Worm (Caenorhabditis elegans) whole organism, L1 larva: ENCODE measurements around the gene C53D6.8.

Experiments used
- C34B4.2 ChIP-seq: sonication (generic microtip); optimal IDR thresholded peaks from 2 replicates; lab custom pipeline; 2017; ENCODE audit warnings: mild to moderate bottlenecking, missing genetic modification characterization, missing compliant biosample characterization
- Y116A8C.19 ChIP-seq: sonication (generic microtip); optimal IDR thresholded peaks from 2 replicates; lab custom pipeline; 2016; ENCODE audit warnings: missing compliant biosample characterization, missing genetic modification characterization, borderline replicate concordance
- alr-1 ChIP-seq: fragments of 200-800 bp; sonication (Bioruptor generic); optimal IDR thresholded peaks from 2 replicates; lab custom pipeline; 2018; ENCODE audit warnings: borderline replicate concordance, mild to moderate bottlenecking, missing genetic modification characterization, missing compliant biosample characterization
- aly-2 ChIP-seq: fragments of 150-350 bp; optimal IDR thresholded peaks from 2 replicates; lab custom pipeline; 2014; ENCODE audit warnings: missing biosample characterization, missing genetic modification characterization
- ama-1 ChIP-seq: fragments of 150-350 bp; optimal IDR thresholded peaks from 2 replicates; lab custom pipeline; 2014
- ceh-88 ChIP-seq: fragments of 200-800 bp; sonication (Bioruptor generic); IDR thresholded peaks from 2 replicates; pipeline ENCODE4 v1.3.6; 2022; ENCODE audit warnings: missing genetic modification characterization, missing compliant biosample characterization
- ceh-90 ChIP-seq: sonication (generic microtip); optimal IDR thresholded peaks from 2 replicates; lab custom pipeline; 2016; ENCODE audit warnings: missing genetic modification characterization, missing compliant biosample characterization
- ces-1 ChIP-seq: fragments of 150-350 bp; optimal IDR thresholded peaks from 2 replicates; lab custom pipeline; 2014; ENCODE audit warnings: missing biosample characterization, missing genetic modification reagents, missing genetic modification characterization
- dpl-1 ChIP-seq, 3 experiments: fragments of 150-350 bp in 2 of 3; sonication (generic microtip) in 1 of 3; optimal IDR thresholded peaks; 2 replicates each; lab custom pipeline; 2014 to 2017; ENCODE audit warnings: missing biosample characterization in 3 of 3, missing genetic modification characterization in 3 of 3, missing genetic modification reagents in 3 of 3
- dsc-1 ChIP-seq: sonication (generic microtip); optimal IDR thresholded peaks from 2 replicates; lab custom pipeline; 2016; ENCODE audit warnings: mild to moderate bottlenecking, missing genetic modification characterization, missing compliant biosample characterization
- efl-1 ChIP-seq, 4 experiments: fragments of 150-350 bp; optimal IDR thresholded peaks in 3 of 4; peaks in 1 of 4; 1 replicate in 1 of 4; 2 replicates in 3 of 4; lab custom pipeline; 2014; ENCODE audit warnings: missing biosample characterization in 2 of 4, missing genetic modification characterization in 2 of 4, missing genetic modification reagents in 2 of 4
- efl-3 ChIP-seq: fragments of 200-800 bp; sonication (Bioruptor generic); optimal IDR thresholded peaks from 2 replicates; lab custom pipeline; 2018; ENCODE audit warnings: mild to moderate bottlenecking, missing genetic modification characterization, missing compliant biosample characterization
- egl-13 ChIP-seq: sonication (generic microtip); optimal IDR thresholded peaks from 2 replicates; lab custom pipeline; 2016; ENCODE audit warnings: missing genotype, missing genetic modification reagents, missing genetic modification characterization, missing compliant biosample characterization
- egl-27 ChIP-seq, 2 experiments: fragments of 150-350 bp in 1 of 2; sonication (generic microtip); optimal IDR thresholded peaks; 3 replicates each; lab custom pipeline; 2017 to 2018; ENCODE audit warnings: missing biosample characterization in 2 of 2, missing genetic modification characterization in 2 of 2, missing genetic modification reagents in 2 of 2
- elt-2 ChIP-seq: sonication (generic microtip); optimal IDR thresholded peaks from 2 replicates; lab custom pipeline; 2016; ENCODE audit warnings: missing genetic modification characterization, mild to moderate bottlenecking, inconsistent platforms, missing compliant biosample characterization, missing genetic modification reagents
- ets-5 ChIP-seq: fragments of 200-800 bp; sonication (Bioruptor generic); IDR thresholded peaks from 2 replicates; pipeline ENCODE4 v1.3.6; 2022; ENCODE audit warnings: missing genetic modification characterization, missing compliant biosample characterization
- fkh-4 ChIP-seq: sonication (generic microtip); optimal IDR thresholded peaks from 2 replicates; lab custom pipeline; 2016; ENCODE audit warnings: missing compliant biosample characterization, missing genetic modification characterization, borderline replicate concordance
- fos-1 ChIP-seq: fragments of 150-350 bp; optimal IDR thresholded peaks from 2 replicates; lab custom pipeline; 2014; ENCODE audit warnings: missing biosample characterization, missing genetic modification characterization
- hlh-17 ChIP-seq: fragments of 200-800 bp; sonication (Bioruptor generic); optimal IDR thresholded peaks from 2 replicates; lab custom pipeline; 2018; ENCODE audit warnings: missing genetic modification characterization, mild to moderate bottlenecking, missing compliant biosample characterization, moderate library complexity, borderline replicate concordance
- hlh-4 ChIP-seq: sonication (generic microtip); optimal IDR thresholded peaks from 2 replicates; lab custom pipeline; 2016; ENCODE audit warnings: mild to moderate bottlenecking, missing genetic modification characterization, missing compliant biosample characterization
- hpl-2 ChIP-seq: fragments of 150-350 bp; optimal IDR thresholded peaks from 2 replicates; lab custom pipeline; 2014; ENCODE audit warnings: missing biosample characterization, missing genetic modification reagents, missing genetic modification characterization
- irx-1 ChIP-seq: sonication (generic microtip); optimal IDR thresholded peaks from 2 replicates; lab custom pipeline; 2016; ENCODE audit warnings: missing genetic modification characterization, missing compliant biosample characterization
- isw-1 ChIP-seq: fragments of 200-800 bp; sonication (Bioruptor generic); IDR thresholded peaks from 2 replicates; pipeline ENCODE4 v1.3.6; 2022; ENCODE audit warnings: missing genetic modification characterization, missing compliant biosample characterization
- jun-1 ChIP-seq: fragments of 150-350 bp; optimal IDR thresholded peaks from 2 replicates; lab custom pipeline; 2014; ENCODE audit warnings: missing biosample characterization, missing genetic modification reagents, missing genetic modification characterization
- lin-14 ChIP-seq: fragments of 200-800 bp; sonication (Bioruptor generic); optimal IDR thresholded peaks from 2 replicates; lab custom pipeline; 2018; ENCODE audit warnings: mild to moderate bottlenecking, missing genetic modification characterization, moderate library complexity, missing compliant biosample characterization
- lsy-2 ChIP-seq, 2 experiments: fragments of 150-350 bp; optimal IDR thresholded peaks; 2 replicates each; lab custom pipeline; 2014; ENCODE audit warnings: missing biosample characterization in 2 of 2, missing genetic modification characterization in 2 of 2
- mef-2 ChIP-seq: fragments of 150-350 bp; optimal IDR thresholded peaks from 2 replicates; lab custom pipeline; 2014; ENCODE audit warnings: missing biosample characterization, missing genetic modification characterization
- mep-1 ChIP-seq: fragments of 150-350 bp; optimal IDR thresholded peaks from 2 replicates; lab custom pipeline; 2014; ENCODE audit warnings: missing biosample characterization, missing genetic modification characterization
- nhr-11 ChIP-seq: fragments of 150-350 bp; optimal IDR thresholded peaks from 2 replicates; lab custom pipeline; 2014; ENCODE audit warnings: missing biosample characterization, missing genetic modification characterization
- nhr-12 ChIP-seq: sonication (generic microtip); optimal IDR thresholded peaks from 2 replicates; lab custom pipeline; 2017; ENCODE audit warnings: missing biosample characterization, missing genetic modification characterization
- nhr-28 ChIP-seq: fragments of 150-350 bp; optimal IDR thresholded peaks from 2 replicates; lab custom pipeline; 2014; ENCODE audit warnings: missing biosample characterization, missing genetic modification characterization
- nhr-71 ChIP-seq: sonication (generic microtip); optimal IDR thresholded peaks from 2 replicates; lab custom pipeline; 2016; ENCODE audit warnings: mild to moderate bottlenecking, missing genetic modification characterization, moderate library complexity, missing compliant biosample characterization
- nhr-76 ChIP-seq: sonication (generic microtip); optimal IDR thresholded peaks from 2 replicates; lab custom pipeline; 2017; ENCODE audit warnings: missing biosample characterization, missing genetic modification characterization
- nhr-77 ChIP-seq: fragments of 150-350 bp; optimal IDR thresholded peaks from 2 replicates; lab custom pipeline; 2014; ENCODE audit warnings: missing biosample characterization, missing genetic modification characterization
- nhr-85 ChIP-seq: sonication (generic microtip); peaks from one replicate; lab custom pipeline; 2016; ENCODE audit warnings: missing genetic modification characterization, inconsistent platforms, missing compliant biosample characterization
- pqm-1 ChIP-seq: sonication (generic microtip); optimal IDR thresholded peaks from 3 replicates; lab custom pipeline; 2017; ENCODE audit warnings: missing biosample characterization, missing genetic modification characterization
- skn-1 ChIP-seq: fragments of 150-350 bp; optimal IDR thresholded peaks from 2 replicates; lab custom pipeline; 2014; ENCODE audit warnings: missing biosample characterization, missing genetic modification characterization
- snu-23 ChIP-seq: sonication (generic microtip); optimal IDR thresholded peaks from 2 replicates; lab custom pipeline; 2016; ENCODE audit warnings: missing genetic modification characterization, missing compliant biosample characterization
- sptf-1 ChIP-seq: fragments of 150-350 bp; optimal IDR thresholded peaks from 2 replicates; lab custom pipeline; 2014; ENCODE audit warnings: missing biosample characterization, missing genetic modification characterization
- sup-37 ChIP-seq: fragments of 200-800 bp; sonication (Bioruptor generic); optimal IDR thresholded peaks from 2 replicates; lab custom pipeline; 2018; ENCODE audit warnings: mild to moderate bottlenecking, missing genetic modification characterization, missing compliant biosample characterization
- tbx-2 ChIP-seq: sonication (generic microtip); optimal IDR thresholded peaks from 2 replicates; lab custom pipeline; 2016; ENCODE audit warnings: missing genetic modification characterization, missing compliant biosample characterization
- unc-30 ChIP-seq: sonication (generic microtip); optimal IDR thresholded peaks from 2 replicates; lab custom pipeline; 2017; ENCODE audit warnings: missing biosample characterization, missing genetic modification characterization
- vab-15 ChIP-seq: sonication (generic microtip); optimal IDR thresholded peaks from 2 replicates; lab custom pipeline; 2017; ENCODE audit warnings: missing genotype, mild to moderate bottlenecking, missing genetic modification characterization, missing compliant biosample characterization
- xbp-1 ChIP-seq: sonication (generic microtip); optimal IDR thresholded peaks from 2 replicates; lab custom pipeline; 2016; ENCODE audit warnings: missing genetic modification characterization, missing compliant biosample characterization

The C53D6.8 gene

DNA sequence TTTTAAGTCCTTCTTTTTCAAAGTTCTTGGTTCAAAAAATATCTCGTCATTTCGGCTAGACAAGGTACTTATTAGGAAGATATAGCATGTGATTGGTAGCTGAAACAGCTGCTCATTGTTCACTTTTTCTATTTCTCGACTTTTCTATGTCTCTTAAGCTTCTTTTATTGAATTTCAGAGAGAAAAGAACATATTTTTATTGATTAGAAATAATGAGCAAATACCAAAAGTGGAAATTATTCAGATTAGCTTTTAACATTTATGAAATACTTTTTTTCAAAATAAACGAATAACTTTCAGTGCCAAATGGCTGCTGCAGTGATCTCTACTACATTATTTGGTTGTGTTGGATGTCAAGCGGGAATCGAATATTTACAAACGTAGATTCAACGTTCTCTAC lies 18.0 kb downstream of the C53D6.8 start, which contains the start of gene nstp-1:
Gene nstp-1, plus strand, starts transcription at position 301 of the 400 bp plus-strand sequence.
- no peak for TF ChIP-seq mef-2 (tag; lab: Kevin White, UChicago)
- no peak for TF ChIP-seq hlh-17 (GFP tag; lab: Kevin White, UChicago)
- no peak for TF ChIP-seq dsc-1 (tag; lab: Kevin White, UChicago)
- no peak for TF ChIP-seq vab-15
- TF ChIP-seq isw-1 (GFP tag; lab: Robert Waterston, UW), result no peak
- TF ChIP-seq egl-27 (tag; optimal IDR thresholded peaks at IDR 0.05; lab: Kevin White, UChicago), result no peak
- TF ChIP-seq hpl-2 (GFP tag; lab: Kevin White, UChicago), result no peak
- TF ChIP-seq sptf-1 (tag; lab: Kevin White, UChicago), result no peak
- TF ChIP-seq sup-37 (GFP tag; lab: Kevin White, UChicago), result no peak
- no peak for TF ChIP-seq lin-14 (GFP tag; lab: Kevin White, UChicago)
- TF ChIP-seq xbp-1 (tag; lab: Kevin White, UChicago), result no peak
- TF ChIP-seq nhr-77 (tag; lab: Kevin White, UChicago), result no peak
- TF ChIP-seq nhr-71 (tag; lab: Kevin White, UChicago), result no peak
- no peak for TF ChIP-seq jun-1 (tag; lab: Kevin White, UChicago)
- no peak for TF ChIP-seq elt-2 (tag; lab: Kevin White, UChicago)
- no peak for TF ChIP-seq Y116A8C.19
- no peak for TF ChIP-seq tbx-2
- TF ChIP-seq irx-1 (tag; lab: Kevin White, UChicago), result no peak
- TF ChIP-seq efl-3 (GFP tag; lab: Kevin White, UChicago), result no peak
- TF ChIP-seq hlh-4, result no peak

DNA sequence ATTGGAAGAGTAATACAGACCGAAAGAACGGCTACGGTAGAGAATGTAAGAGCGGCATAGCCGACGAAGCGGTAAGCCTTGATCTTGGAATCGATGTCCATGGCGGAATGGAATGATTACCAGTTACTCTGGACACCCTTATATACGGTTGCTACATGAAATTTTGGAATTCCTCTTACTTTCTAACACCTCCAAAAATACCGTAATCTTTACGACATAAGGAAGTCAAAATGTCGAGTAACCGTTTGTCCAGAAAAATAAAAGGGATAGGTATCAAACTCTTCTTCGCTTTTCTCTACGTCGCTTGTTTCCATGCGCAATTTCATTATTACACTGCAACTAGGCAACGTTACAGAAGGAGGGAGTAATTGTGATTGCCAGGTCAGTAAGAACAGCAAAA lies 22.8 kb downstream of the C53D6.8 start, which contains the start of gene col-119:
Gene col-119, minus strand, starts transcription at position 101 of the 400 bp plus-strand sequence.
- TF ChIP-seq nhr-76 (tag; lab: Kevin White, UChicago), result no peak
- TF ChIP-seq nhr-11 (tag; lab: Kevin White, UChicago), result no peak
- TF ChIP-seq alr-1, result no peak
- no peak for TF ChIP-seq aly-2 (tag; lab: Kevin White, UChicago)
- no peak for TF ChIP-seq nhr-77 (tag; lab: Kevin White, UChicago)
- TF ChIP-seq fkh-4 (tag; lab: Kevin White, UChicago), result no peak
- TF ChIP-seq efl-1 (optimal IDR thresholded peaks at IDR 0.05; lab: Kevin White, UChicago), result no peak
- TF ChIP-seq efl-1 (GFP tag; optimal IDR thresholded peaks at IDR 0.05 in 1 of 2; lab: Kevin White, UChicago), result no peak
- TF ChIP-seq nhr-85 (tag; lab: Kevin White, UChicago), result no peak
- TF ChIP-seq isw-1 (GFP tag; lab: Robert Waterston, UW), result no peak
- no peak for TF ChIP-seq mef-2 (tag; lab: Kevin White, UChicago)
- no peak for TF ChIP-seq unc-30 (tag; lab: Kevin White, UChicago)
- no peak for TF ChIP-seq dpl-1 (GFP tag; optimal IDR thresholded peaks at IDR 0.05; lab: Kevin White, UChicago)
- TF ChIP-seq nhr-12 (tag; lab: Kevin White, UChicago), result no peak
- no peak for TF ChIP-seq ces-1 (GFP tag; lab: Kevin White, UChicago)

DNA sequence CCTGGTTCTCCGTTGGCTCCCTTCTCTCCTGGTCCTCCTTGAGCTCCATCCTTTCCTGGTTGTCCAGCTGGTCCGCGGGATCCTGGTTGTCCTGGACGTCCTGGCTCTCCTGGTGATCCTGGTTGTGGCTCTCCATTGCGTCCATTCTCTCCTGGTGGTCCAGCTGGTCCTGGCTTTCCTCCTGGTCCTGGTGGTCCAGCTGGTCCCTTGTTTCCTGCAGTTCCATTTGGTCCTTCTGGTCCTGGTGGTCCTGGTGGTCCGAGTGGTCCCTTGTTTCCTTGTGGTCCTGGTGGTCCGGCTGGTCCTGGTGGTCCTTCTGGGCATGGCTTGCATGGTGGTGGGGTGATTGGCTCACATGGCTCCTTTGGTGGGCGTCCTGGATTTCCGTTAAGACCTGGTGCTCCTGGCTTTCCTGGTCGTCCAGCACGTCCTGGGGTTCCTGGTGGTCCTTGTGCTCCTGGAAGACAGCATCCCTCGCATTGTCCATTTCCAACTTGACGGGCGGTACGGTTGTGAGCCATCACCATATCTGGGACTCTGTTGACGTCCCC lies 23.4 kb downstream of the C53D6.8 start:
- TF ChIP-seq pqm-1, result no peak
- no peak for TF ChIP-seq ama-1 (lab: Kevin White, UChicago)
- no peak for TF ChIP-seq aly-2 (tag; lab: Kevin White, UChicago)
- no peak for TF ChIP-seq vab-15

DNA sequence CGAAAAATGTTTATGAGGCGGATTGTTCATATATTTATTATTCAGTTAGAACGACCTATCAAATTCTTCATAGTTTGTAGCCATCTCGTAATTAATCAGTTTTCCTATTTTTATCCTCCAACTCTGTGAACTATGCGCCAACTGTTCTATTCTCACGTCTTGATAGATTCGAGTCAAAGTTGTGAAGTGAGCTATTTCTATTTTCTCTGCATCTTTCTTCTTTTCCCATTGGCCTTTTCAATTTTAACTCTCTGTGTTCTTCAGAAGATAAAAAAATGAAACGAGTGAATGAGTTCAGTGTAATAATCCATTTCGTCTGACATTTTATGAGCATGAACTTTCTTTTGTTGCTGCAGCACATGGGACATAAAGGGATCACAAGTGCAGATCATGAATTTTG lies 24.5 kb downstream of the C53D6.8 start:
- TF ChIP-seq mef-2 (tag; lab: Kevin White, UChicago) (peak; percentile 36), nhr-76 (tag; lab: Kevin White, UChicago) (no peak), ama-1 (lab: Kevin White, UChicago) (no peak), efl-1 (optimal IDR thresholded peaks at IDR 0.05; lab: Kevin White, UChicago) (no peak), efl-1 (GFP tag; optimal IDR thresholded peaks at IDR 0.05 in 1 of 2; lab: Kevin White, UChicago) (peak in 1 of 2 experiments; percentile 62), egl-13 (tag; lab: Kevin White, UChicago) (no peak), snu-23 (GFP tag; lab: Kevin White, UChicago) (peak; percentile 16), nhr-28 (tag; lab: Kevin White, UChicago) (no peak), dsc-1 (tag; lab: Kevin White, UChicago) (no peak), mep-1 (tag; lab: Kevin White, UChicago) (no peak), C34B4.2 (tag; lab: Kevin White, UChicago) (no peak), lin-14 (GFP tag; lab: Kevin White, UChicago) (peak; percentile 64), nhr-12 (tag; lab: Kevin White, UChicago) (no peak), egl-27 (tag; optimal IDR thresholded peaks at IDR 0.05; lab: Kevin White, UChicago) (no peak), ceh-88 (GFP tag; lab: Robert Waterston, UW) (no peak), elt-2 (tag; lab: Kevin White, UChicago) (no peak), fkh-4 (tag; lab: Kevin White, UChicago) (no peak), fos-1 (tag; lab: Kevin White, UChicago) (no peak), ets-5 (GFP tag; lab: Robert Waterston, UW) (no peak), nhr-71 (tag; lab: Kevin White, UChicago) (peak; percentile 73), lsy-2 (tag; optimal IDR thresholded peaks at IDR 0.05; lab: Kevin White, UChicago) (peak in 1 of 2 experiments; percentile 43), nhr-11 (tag; lab: Kevin White, UChicago) (peak; percentile 2), skn-1 (no peak), ceh-90 (tag; lab: Kevin White, UChicago) (no peak), tbx-2 (no peak)
